Fruit fly (Drosophila melanogaster): Measurements from ENCODE around the gene CG7789.

- TF ChIP-seq rn (GFP tag; IDR thresholded peaks at IDR 0.05) (no peak), CG14655 (GFP tag; optimal IDR thresholded peaks at IDR 0.05) (no peak), Snoo (tag; optimal IDR thresholded peaks at IDR 0.05) (no peak), CG8301 (tag; optimal IDR thresholded peaks at IDR 0.05) (no peak), gl (tag; optimal IDR thresholded peaks at IDR 0.05) (no peak), fd96Ca (GFP tag; IDR thresholded peaks at IDR 0.05) (no peak), CG34367 (tag; optimal IDR thresholded peaks at IDR 0.05) (no peak), CG10348 (GFP tag; IDR thresholded peaks at IDR 0.05) (no peak), CG15710 (tag; optimal IDR thresholded peaks at IDR 0.05) (no peak), CG13204 (GFP tag; optimal IDR thresholded peaks at IDR 0.05) (peak; percentile 7), EcR (GFP tag; optimal IDR thresholded peaks at IDR 0.05) (no peak)
Measured at dm6 chr3R:29765267-29766095, 37.5 kb upstream of the CG7789 start, which contains the start of gene kay.

Data from whole organism, pupa.